Fruit fly (Drosophila melanogaster) whole organism, embryonic: Measurements from ENCODE around the gene UQCR-6.4L.

Source experiments
- Awh ChIP-seq: fragments of 200-800 bp; sonication (Bioruptor generic); IDR thresholded peaks from 2 replicates; pipeline ENCODE4, ENCODE4 v1.3.6; 2022; ENCODE audit warnings: missing biosample characterization, missing genetic modification characterization
- Bgb ChIP-seq: fragments of 200-800 bp; sonication (Bioruptor generic); IDR thresholded peaks from 2 replicates; pipeline ENCODE4 v1.3.6; 2022; ENCODE audit warnings: missing biosample characterization, missing genetic modification characterization; ENCODE audit not compliant: partially characterized antibody
- CG10209 ChIP-seq: fragments of 200-800 bp; sonication (Bioruptor generic); optimal IDR thresholded peaks from 3 replicates; lab custom pipeline; 2017; ENCODE audit warnings: missing biosample characterization, mild to moderate bottlenecking, missing genetic modification characterization, missing genetic modification reagents
- CG1024 ChIP-seq: fragments of 200-800 bp; sonication (Bioruptor generic); IDR thresholded peaks from 2 replicates; pipeline ENCODE4 v1.3.6; 2022; ENCODE audit warnings: missing biosample characterization, missing genetic modification characterization
- CG10274 ChIP-seq: fragments of 200-800 bp; sonication (Bioruptor generic); optimal IDR thresholded peaks from 3 replicates; lab custom pipeline; 2017; ENCODE audit warnings: missing biosample characterization, mild to moderate bottlenecking, missing genetic modification characterization
- CG12299 ChIP-seq: fragments of 200-800 bp; sonication (Bioruptor generic); optimal IDR thresholded peaks from 2 replicates; lab custom pipeline; 2018; ENCODE audit warnings: missing biosample characterization, mild to moderate bottlenecking, missing genetic modification characterization
- CG12769 ChIP-seq: fragments of 200-800 bp; sonication (Bioruptor generic); optimal IDR thresholded peaks from 2 replicates; lab custom pipeline; 2019; ENCODE audit warnings: missing biosample characterization, mild to moderate bottlenecking, missing genetic modification characterization, moderate library complexity
- CG14860 ChIP-seq: fragments of 200-800 bp; sonication (Bioruptor generic); IDR thresholded peaks from 3 replicates; pipeline ENCODE4 v1.3.6; 2022; ENCODE audit warnings: missing biosample characterization, missing genetic modification characterization; ENCODE audit not compliant: partially characterized antibody
- CG15479 ChIP-seq: fragments of 200-800 bp; sonication (Bioruptor generic); optimal IDR thresholded peaks from 3 replicates; lab custom pipeline; 2019; ENCODE audit warnings: missing biosample characterization, mild to moderate bottlenecking, missing genetic modification characterization, moderate library complexity
- CG1602 ChIP-seq: fragments of 200-800 bp; sonication (Bioruptor generic); optimal IDR thresholded peaks from 3 replicates; lab custom pipeline; 2016; ENCODE audit warnings: missing biosample characterization, missing genetic modification characterization
- CG16863 ChIP-seq: fragments of 200-800 bp; sonication (Bioruptor generic); optimal IDR thresholded peaks from 3 replicates; lab custom pipeline; 2016; ENCODE audit warnings: missing biosample characterization, missing genetic modification characterization
- CG17186 ChIP-seq: fragments of 200-800 bp; sonication (Bioruptor generic); optimal IDR thresholded peaks from 3 replicates; lab custom pipeline; 2017; ENCODE audit warnings: missing biosample characterization, missing genetic modification reagents, missing genetic modification characterization
- CG17829 ChIP-seq: fragments of 200-800 bp; optimal IDR thresholded peaks from 2 replicates; lab custom pipeline; 2019; ENCODE audit warnings: missing biosample characterization, mild to moderate bottlenecking, missing genetic modification characterization, moderate library complexity
- CG1832 ChIP-seq: fragments of 200-800 bp; sonication (Bioruptor generic); optimal IDR thresholded peaks from 2 replicates; lab custom pipeline; 2017; ENCODE audit warnings: missing biosample characterization, mild to moderate bottlenecking, missing genetic modification characterization, inconsistent platforms
- CG18599 ChIP-seq: fragments of 200-800 bp; sonication (Bioruptor generic); optimal IDR thresholded peaks from 3 replicates; lab custom pipeline; 2017; ENCODE audit warnings: missing biosample characterization, missing genetic modification characterization, mild to moderate bottlenecking, moderate library complexity, missing genetic modification reagents
- CG30403 ChIP-seq: fragments of 200-800 bp; sonication (Bioruptor generic); optimal IDR thresholded peaks from 3 replicates; lab custom pipeline; 2016; ENCODE audit warnings: missing biosample characterization, missing genetic modification characterization
- CG4820 ChIP-seq: fragments of 200-800 bp; sonication (Bioruptor generic); optimal IDR thresholded peaks from 3 replicates; lab custom pipeline; 2016; ENCODE audit warnings: missing biosample characterization, missing genetic modification characterization
- CG5245 ChIP-seq: fragments of 200-800 bp; sonication (Bioruptor generic); optimal IDR thresholded peaks from 3 replicates; lab custom pipeline; 2016; ENCODE audit warnings: missing biosample characterization, missing genetic modification characterization
- CG6654 ChIP-seq: fragments of 200-800 bp; sonication (Bioruptor generic); optimal IDR thresholded peaks from 2 replicates; lab custom pipeline; 2017; ENCODE audit warnings: missing biosample characterization, mild to moderate bottlenecking, missing genetic modification characterization
- CG8359 ChIP-seq: fragments of 200-800 bp; sonication (Bioruptor generic); optimal IDR thresholded peaks from 2 replicates; lab custom pipeline; 2017; ENCODE audit warnings: missing biosample characterization, mild to moderate bottlenecking, missing genetic modification characterization, borderline replicate concordance
- CG9437 ChIP-seq: fragments of 200-800 bp; sonication (Bioruptor generic); optimal IDR thresholded peaks from 2 replicates; lab custom pipeline; 2018; ENCODE audit warnings: missing biosample characterization, mild to moderate bottlenecking, missing genetic modification characterization
- Dip2 ChIP-seq: fragments of 200-800 bp; sonication (Bioruptor generic); IDR thresholded peaks from 2 replicates; pipeline ENCODE4 v1.3.6; 2022; ENCODE audit warnings: missing biosample characterization, missing genetic modification characterization
- Dp ChIP-seq: fragments of 200-800 bp; sonication (Bioruptor generic); optimal IDR thresholded peaks from 2 replicates; lab custom pipeline; 2018; ENCODE audit warnings: missing biosample characterization, mild to moderate bottlenecking, missing genetic modification characterization, moderate library complexity
- H2.0 ChIP-seq: fragments of 200-800 bp; sonication (Bioruptor generic); IDR thresholded peaks from 2 replicates; pipeline ENCODE4 v1.3.6; 2022; ENCODE audit warnings: missing biosample characterization, missing genetic modification characterization
- Hmx ChIP-seq: fragments of 200-800 bp; sonication (Bioruptor generic); optimal IDR thresholded peaks from 2 replicates; lab custom pipeline; 2016; ENCODE audit warnings: missing biosample characterization, missing genetic modification characterization
- Hr39 ChIP-seq: fragments of >200 bp; optimal IDR thresholded peaks from 2 replicates; lab custom pipeline; 2017
- Hsf ChIP-seq: fragments of 200-800 bp; sonication (Bioruptor generic); optimal IDR thresholded peaks from 3 replicates; lab custom pipeline; 2016; ENCODE audit warnings: missing biosample characterization, missing genetic modification characterization
- Kr ChIP-seq: fragments of 200-800 bp; sonication (Bioruptor generic); optimal IDR thresholded peaks from 2 replicates; lab custom pipeline; 2017; ENCODE audit warnings: missing biosample characterization, mild to moderate bottlenecking, missing genetic modification characterization
- Mad ChIP-seq: fragments of 200-800 bp; sonication (Bioruptor generic); optimal IDR thresholded peaks from 2 replicates; lab custom pipeline; 2016; ENCODE audit warnings: missing biosample characterization, missing genetic modification characterization
- Nf-YB ChIP-seq: fragments of 200-800 bp; sonication (Bioruptor generic); optimal IDR thresholded peaks from 3 replicates; lab custom pipeline; 2019; ENCODE audit warnings: missing biosample characterization, mild to moderate bottlenecking, missing genetic modification characterization, moderate library complexity
- Sry-β ChIP-seq: fragments of 200-800 bp; sonication (Bioruptor generic); optimal IDR thresholded peaks from 2 replicates; lab custom pipeline; 2018; ENCODE audit warnings: missing biosample characterization, mild to moderate bottlenecking, missing genetic modification characterization, moderate library complexity
- al ChIP-seq: fragments of 200-800 bp; sonication (Bioruptor generic); IDR thresholded peaks from 2 replicates; pipeline ENCODE4 v1.3.6; 2022; ENCODE audit warnings: missing biosample characterization, missing genetic modification characterization
- ara ChIP-seq: fragments of 200-800 bp; sonication (Bioruptor generic); IDR thresholded peaks from 2 replicates; pipeline ENCODE4 v1.3.6; 2022; ENCODE audit warnings: missing biosample characterization, missing genetic modification characterization
- crc ChIP-seq: fragments of 200-800 bp; sonication (Bioruptor generic); optimal IDR thresholded peaks from 2 replicates; lab custom pipeline; 2016; ENCODE audit warnings: missing biosample characterization, missing genetic modification characterization
- da ChIP-seq: fragments of 200-800 bp; sonication (Bioruptor generic); optimal IDR thresholded peaks from 2 replicates; lab custom pipeline; 2016; ENCODE audit warnings: missing biosample characterization, missing genetic modification characterization
- fd96Cb ChIP-seq: fragments of 200-800 bp; sonication (Bioruptor generic); optimal IDR thresholded peaks from 2 replicates; lab custom pipeline; 2018; ENCODE audit warnings: missing biosample characterization, mild to moderate bottlenecking, missing genetic modification characterization, moderate library complexity
- grn ChIP-seq: fragments of 200-800 bp; sonication (Bioruptor generic); optimal IDR thresholded peaks from 3 replicates; lab custom pipeline; 2017; ENCODE audit warnings: missing biosample characterization, missing genetic modification characterization
- hkb ChIP-seq, 2 experiments: fragments of 200-800 bp in 1 of 2; fragments of >200 bp in 1 of 2; sonication (Bioruptor generic) in 1 of 2; IDR thresholded peaks in 1 of 2; optimal IDR thresholded peaks in 1 of 2; 2 replicates each; pipeline versions ENCODE4 v1.3.6 to Lab custom; 2017 to 2022; ENCODE audit warnings: missing biosample characterization in 1 of 2, missing genetic modification characterization in 1 of 2
- ken ChIP-seq: fragments of 200-800 bp; sonication (Bioruptor generic); IDR thresholded peaks from 3 replicates; pipeline ENCODE4 v1.3.6; 2022; ENCODE audit warnings: missing biosample characterization, missing genetic modification characterization
- maf-S ChIP-seq: fragments of 200-800 bp; sonication (Bioruptor generic); optimal IDR thresholded peaks from 2 replicates; lab custom pipeline; 2016; ENCODE audit warnings: missing biosample characterization, missing genetic modification characterization
- odd ChIP-seq: fragments of 200-800 bp; sonication (Bioruptor generic); optimal IDR thresholded peaks from 2 replicates; lab custom pipeline; 2017; ENCODE audit warnings: missing biosample characterization, mild to moderate bottlenecking, missing genetic modification characterization
- schlank ChIP-seq: fragments of 200-800 bp; sonication (Bioruptor generic); optimal IDR thresholded peaks from 2 replicates; lab custom pipeline; 2018; ENCODE audit warnings: missing biosample characterization, mild to moderate bottlenecking, missing genetic modification characterization
- sens ChIP-seq: fragments of 200-800 bp; sonication (Bioruptor generic); peaks from one replicate; lab custom pipeline; 2016; ENCODE audit warnings: missing biosample characterization, missing genetic modification characterization
- shn ChIP-seq: fragments of 200-800 bp; sonication (Bioruptor generic); optimal IDR thresholded peaks from 3 replicates; lab custom pipeline; 2016; ENCODE audit warnings: missing biosample characterization, missing genetic modification characterization
- sisA ChIP-seq: fragments of 200-800 bp; sonication (Bioruptor generic); IDR thresholded peaks from 2 replicates; pipeline ENCODE4 v1.3.6; 2022; ENCODE audit warnings: missing biosample characterization, missing genetic modification characterization
- slp2 ChIP-seq: fragments of 200-800 bp; sonication (Bioruptor generic); optimal IDR thresholded peaks from 2 replicates; lab custom pipeline; 2016; ENCODE audit warnings: missing biosample characterization, missing genetic modification characterization
- so ChIP-seq: fragments of 200-800 bp; sonication (Bioruptor generic); IDR thresholded peaks from 3 replicates; pipeline ENCODE4 v1.3.6; 2022; ENCODE audit warnings: missing biosample characterization, missing genetic modification characterization
- sqz ChIP-seq: fragments of 200-800 bp; sonication (Bioruptor generic); optimal IDR thresholded peaks from 3 replicates; lab custom pipeline; 2018; ENCODE audit warnings: missing biosample characterization, mild to moderate bottlenecking, missing genetic modification characterization
- ttk ChIP-seq: fragments of 200-800 bp; sonication (Bioruptor generic); IDR thresholded peaks from 2 replicates; pipeline ENCODE4 v2.1.2; 2022; ENCODE audit warnings: missing biosample characterization, missing genetic modification characterization
- wor ChIP-seq: fragments of 200-800 bp; sonication (Bioruptor generic); IDR thresholded peaks from 2 replicates; pipeline ENCODE4 v1.3.6; 2022; ENCODE audit warnings: missing biosample characterization, missing genetic modification characterization

The UQCR-6.4L gene

DNA sequence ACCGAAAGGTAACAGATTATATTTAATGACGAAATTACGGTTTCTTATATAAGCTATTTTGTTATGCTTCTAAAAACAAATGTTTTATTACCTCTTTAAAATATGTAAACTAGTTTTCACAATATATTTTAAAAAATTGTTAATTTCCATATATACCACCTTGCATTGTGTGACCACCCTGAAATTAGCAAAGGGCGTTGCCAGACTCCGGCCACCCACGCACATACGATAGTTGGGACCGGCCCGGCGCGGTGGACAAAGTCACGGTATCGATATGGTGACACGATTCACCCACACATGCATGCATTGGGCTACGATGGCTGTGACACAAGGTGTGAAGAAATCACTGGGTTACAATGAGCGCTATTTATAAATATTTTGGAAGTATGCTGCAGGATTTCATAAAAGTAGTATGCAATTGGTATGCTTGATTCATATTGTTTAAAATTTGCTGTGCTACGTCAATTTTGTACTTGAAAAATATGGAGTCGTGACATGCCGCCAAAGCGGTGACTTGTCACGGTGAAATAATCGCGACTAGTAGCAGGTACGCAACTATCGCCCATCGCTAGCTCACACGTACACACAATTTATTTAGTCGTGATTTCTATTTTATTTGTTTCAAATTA, 21.6 kb downstream of the UQCR-6.4L start (continued):
- TF ChIP-seq ken (GFP tag; lab: Robert Waterston, UW) (no peak), CG10274 (GFP tag; lab: Kevin White, UChicago) (no peak), CG14860 (GFP tag; lab: Robert Waterston, UW) (peak; percentile 91), Bgb (GFP tag; lab: Robert Waterston, UW) (peak; percentile 90), Kr (GFP tag; lab: Kevin White, UChicago) (no peak), CG1832 (GFP tag; lab: Kevin White, UChicago) (no peak), CG30403 (GFP tag; lab: Kevin White, UChicago) (peak; percentile 68), sisA (GFP tag; lab: Robert Waterston, UW) (peak; percentile 47), grn (GFP tag; lab: Kevin White, UChicago) (no peak), slp2 (GFP tag; lab: Kevin White, UChicago) (peak; percentile 24), Dip2 (GFP tag; lab: Robert Waterston, UW) (no peak), CG1602 (GFP tag; lab: Kevin White, UChicago) (peak; percentile 36), Hr39 (no peak), ttk (0 out of 2 replicates have a peak, but pooled peaks have one; percentile 10), maf-S (GFP tag; lab: Kevin White, UChicago) (peak; percentile 8), al (GFP tag; lab: Robert Waterston, UW) (peak; percentile 20; the same call in 1 of the 2 replicates), CG4820 (GFP tag; lab: Kevin White, UChicago) (peak; percentile 26), CG9437 (GFP tag; lab: Kevin White, UChicago) (peak; percentile 8), CG8359 (GFP tag; lab: Kevin White, UChicago) (no peak), Hsf (peak; percentile 66), odd (GFP tag; lab: Kevin White, UChicago) (no peak), CG16863 (peak; percentile 60), sqz (GFP tag; lab: Kevin White, UChicago) (no peak), schlank (tag; lab: Kevin White, UChicago) (no peak), wor (GFP tag; lab: Robert Waterston, UW) (peak; percentile 42), Sry-β (GFP tag; lab: Kevin White, UChicago) (peak; percentile 52), CG5245 (GFP tag; lab: Kevin White, UChicago) (peak; percentile 37), hkb (optimal IDR thresholded peaks at IDR 0.05; lab: Kevin White, UChicago) (peak; percentile 78), hkb (GFP tag; IDR thresholded peaks at IDR 0.05; lab: Robert Waterston, UW) (peak; percentile 51), CG15479 (GFP tag; lab: Kevin White, UChicago) (no peak), CG1024 (0 out of 2 replicates have a peak, but pooled peaks have one; percentile 18), sens (GFP tag; lab: Kevin White, UChicago) (peak; percentile 96), CG17829 (tag; lab: Kevin White, UChicago) (peak; percentile 61), crc (GFP tag; lab: Kevin White, UChicago) (peak; percentile 9), CG6654 (no peak), Hmx (GFP tag; lab: Kevin White, UChicago) (no peak), Mad (GFP tag; lab: Kevin White, UChicago) (peak; percentile 64), H2.0 (GFP tag; lab: Robert Waterston, UW) (peak; percentile 52), Dp (GFP tag; lab: Kevin White, UChicago) (peak; percentile 47), fd96Cb (tag; lab: Kevin White, UChicago) (peak; percentile 22), Nf-YB (no peak), CG10209 (GFP tag; lab: Kevin White, UChicago) (peak; percentile 13), CG12299 (peak; percentile 41), CG18599 (GFP tag; lab: Kevin White, UChicago) (peak; percentile 64), ara (GFP tag; lab: Robert Waterston, UW) (no peak), CG17186 (peak; percentile 89), CG12769 (tag; lab: Kevin White, UChicago) (no peak), Awh (GFP tag; lab: Robert Waterston, UW) (peak; percentile 22; the same call in 1 of the 2 replicates), da (GFP tag; lab: Kevin White, UChicago) (peak; percentile 10), shn (GFP tag; lab: Kevin White, UChicago) (peak; percentile 63), so (GFP tag; lab: Robert Waterston, UW) (0 out of 3 replicates have a peak, but pooled peaks have one; percentile 43)
